Worm (Caenorhabditis elegans): ENCODE measurements around the gene tyra-3.

Gene tyra-3

ce11 chrX:4982009-4982625 is 34.3 kb downstream of the tyra-3 start:
- no peak for TF ChIP-seq ceh-9 (tag; optimal IDR thresholded peaks at IDR 0.05)
- TF ChIP-seq nhr-76 (tag; optimal IDR thresholded peaks at IDR 0.05), result no peak
- TF ChIP-seq lin-39 (tag; optimal IDR thresholded peaks at IDR 0.05), result peak; percentile 89
- peak; percentile 42 for TF ChIP-seq nhr-11 (tag; optimal IDR thresholded peaks at IDR 0.05)
- TF ChIP-seq hmg-11 (tag; optimal IDR thresholded peaks at IDR 0.05), result peak; percentile 37
- TF ChIP-seq nfya-1 (tag; optimal IDR thresholded peaks at IDR 0.05; ENCODE audit: insufficient read depth), result peak; percentile 67
- peak; percentile 63 for TF ChIP-seq zag-1 (tag; optimal IDR thresholded peaks at IDR 0.05)
- no peak for TF ChIP-seq ama-1 (optimal IDR thresholded peaks at IDR 0.05)
- peak; percentile 9 for TF ChIP-seq ceh-28 (tag; optimal IDR thresholded peaks at IDR 0.05)
- TF ChIP-seq tbx-2 (tag; optimal IDR thresholded peaks at IDR 0.05), result peak; percentile 39

DNA sequence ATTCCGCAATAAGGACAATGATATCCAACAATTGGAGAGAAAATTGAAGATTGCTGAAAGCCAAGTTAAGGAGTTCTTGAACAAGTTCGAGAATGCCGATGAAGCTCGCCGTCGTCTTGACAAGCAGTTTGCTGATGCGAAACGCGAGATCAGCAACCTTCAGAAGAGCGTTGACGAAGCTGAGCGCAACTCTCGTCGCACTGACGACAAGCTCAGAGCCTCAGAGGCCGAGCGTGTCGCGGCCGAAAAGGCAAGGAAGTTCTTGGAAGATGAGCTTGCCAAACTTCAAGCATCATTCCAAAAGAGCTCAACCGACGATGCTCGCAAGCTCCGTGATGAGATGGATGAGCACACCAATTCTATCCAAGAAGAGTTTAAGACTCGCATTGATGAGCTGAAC is 38.5 kb downstream of the tyra-3 start:
- TF ChIP-seq lin-15B (tag; optimal IDR thresholded peaks at IDR 0.05) (no peak), snpc-4 (tag; optimal IDR thresholded peaks at IDR 0.05) (no peak), elt-1 (tag; optimal IDR thresholded peaks at IDR 0.05) (no peak), sea-2 (GFP tag; optimal IDR thresholded peaks at IDR 0.05) (no peak), lsy-12 (tag; optimal IDR thresholded peaks at IDR 0.05) (no peak), ZK546.5 (tag; optimal IDR thresholded peaks at IDR 0.05) (no peak), mdl-1 (tag; optimal IDR thresholded peaks at IDR 0.05) (no peak)

- no peak for TF ChIP-seq snpc-4 (tag; optimal IDR thresholded peaks at IDR 0.05)
- TF ChIP-seq lsy-12 (tag; optimal IDR thresholded peaks at IDR 0.05), result no peak
- TF ChIP-seq lin-39 (tag; optimal IDR thresholded peaks at IDR 0.05), result no peak
- TF ChIP-seq mml-1 (tag; optimal IDR thresholded peaks at IDR 0.05), result no peak
- TF ChIP-seq ZK546.5 (tag; optimal IDR thresholded peaks at IDR 0.05), result no peak
Measured at ce11 chrX:4987617-4988016, 39.8 kb downstream of the tyra-3 start.

- TF ChIP-seq ceh-82 (tag; optimal IDR thresholded peaks at IDR 0.05) (no peak), nhr-76 (tag; optimal IDR thresholded peaks at IDR 0.05) (no peak), elt-2 (tag; optimal IDR thresholded peaks at IDR 0.05) (no peak)
Measured at ce11 chrX:4992523-4992922, 44.7 kb downstream of the tyra-3 start.

DNA sequence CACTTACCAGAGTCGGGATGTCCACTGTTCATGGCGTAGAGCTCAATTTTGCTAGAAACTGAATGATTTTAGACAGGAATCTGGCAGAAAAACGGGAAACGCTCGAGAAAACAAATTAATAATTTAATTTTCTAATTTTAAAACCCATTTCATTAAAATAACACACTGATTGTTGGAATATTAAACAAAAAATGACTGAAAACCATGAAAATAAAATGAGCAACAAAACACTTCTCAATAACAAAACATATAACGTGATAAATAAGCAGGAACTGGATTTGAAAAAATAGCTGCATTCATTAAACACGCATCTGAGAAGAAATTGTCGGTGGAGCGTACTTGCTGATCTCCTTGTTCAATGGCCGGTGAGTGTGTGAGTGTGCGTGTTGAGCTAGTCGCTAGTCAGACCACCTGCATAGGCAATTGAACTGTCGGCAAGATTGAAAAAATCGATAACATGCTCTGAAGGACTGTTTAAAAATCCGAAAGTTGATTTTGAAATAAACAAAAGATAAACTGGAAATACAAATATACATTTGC is 49.8 kb downstream of the tyra-3 start, which contains the start of gene ZC8.6:
Gene ZC8.6, minus strand, starts transcription at position 51 of the 540 bp plus-strand sequence.
- TF ChIP-seq lin-39 (tag; optimal IDR thresholded peaks at IDR 0.05) (peak; percentile 72), elt-1 (tag; optimal IDR thresholded peaks at IDR 0.05) (no peak), nfya-1 (tag; optimal IDR thresholded peaks at IDR 0.05; ENCODE audit: insufficient read depth) (no peak), ama-1 (optimal IDR thresholded peaks at IDR 0.05) (no peak), egl-5 (tag; optimal IDR thresholded peaks at IDR 0.05) (no peak), nhr-76 (tag; optimal IDR thresholded peaks at IDR 0.05) (no peak), egl-27 (tag; optimal IDR thresholded peaks at IDR 0.05) (no peak), fkh-10 (GFP tag; optimal IDR thresholded peaks at IDR 0.05) (no peak), pha-4 (tag; optimal IDR thresholded peaks at IDR 0.05) (peak; percentile 49), hmg-11 (tag; optimal IDR thresholded peaks at IDR 0.05) (peak; percentile 54), sea-2 (GFP tag; optimal IDR thresholded peaks at IDR 0.05) (no peak), tbx-2 (tag; optimal IDR thresholded peaks at IDR 0.05) (no peak), fkh-2 (tag; optimal IDR thresholded peaks at IDR 0.05) (no peak), nhr-23 (tag; optimal IDR thresholded peaks at IDR 0.05) (no peak), eor-1 (tag; optimal IDR thresholded peaks at IDR 0.05) (no peak), elt-3 (tag; optimal IDR thresholded peaks at IDR 0.05) (no peak), ceh-16 (tag; optimal IDR thresholded peaks at IDR 0.05) (no peak), fos-1 (tag; optimal IDR thresholded peaks at IDR 0.05) (no peak), nhr-11 (tag; optimal IDR thresholded peaks at IDR 0.05) (no peak), R02D3.7 (tag; optimal IDR thresholded peaks at IDR 0.05) (no peak), skn-1 (tag; optimal IDR thresholded peaks at IDR 0.05) (peak; percentile 7), ztf-4 (tag; optimal IDR thresholded peaks at IDR 0.05) (no peak), nhr-43 (tag; optimal IDR thresholded peaks at IDR 0.05; ENCODE audit: poor library complexity, severe bottlenecking) (no peak), ceh-28 (tag; optimal IDR thresholded peaks at IDR 0.05) (peak; percentile 13), daf-12 (tag; optimal IDR thresholded peaks at IDR 0.05) (no peak), pqm-1 (tag; optimal IDR thresholded peaks at IDR 0.05) (peak; percentile 70), aly-2 (tag; optimal IDR thresholded peaks at IDR 0.05) (no peak), mml-1 (tag; optimal IDR thresholded peaks at IDR 0.05) (no peak), lsy-12 (tag; optimal IDR thresholded peaks at IDR 0.05) (no peak), lin-15B (tag; optimal IDR thresholded peaks at IDR 0.05) (peak; percentile 46), nhr-77 (tag; optimal IDR thresholded peaks at IDR 0.05) (no peak), unc-39 (tag; optimal IDR thresholded peaks at IDR 0.05) (no peak), mdl-1 (tag; optimal IDR thresholded peaks at IDR 0.05) (no peak), ZK546.5 (tag; optimal IDR thresholded peaks at IDR 0.05) (no peak), ceh-82 (tag; optimal IDR thresholded peaks at IDR 0.05) (no peak), snpc-4 (tag; optimal IDR thresholded peaks at IDR 0.05) (peak; percentile 8), jun-1 (tag; optimal IDR thresholded peaks at IDR 0.05) (no peak), nhr-237 (tag; optimal IDR thresholded peaks at IDR 0.05) (no peak), nhr-25 (tag; optimal IDR thresholded peaks at IDR 0.05) (peak; percentile 38), elt-2 (tag; optimal IDR thresholded peaks at IDR 0.05) (peak; percentile 40)
